Fruit fly (Drosophila melanogaster): ENCODE measurements around the gene Bhmt.

Gene Bhmt

DNA sequence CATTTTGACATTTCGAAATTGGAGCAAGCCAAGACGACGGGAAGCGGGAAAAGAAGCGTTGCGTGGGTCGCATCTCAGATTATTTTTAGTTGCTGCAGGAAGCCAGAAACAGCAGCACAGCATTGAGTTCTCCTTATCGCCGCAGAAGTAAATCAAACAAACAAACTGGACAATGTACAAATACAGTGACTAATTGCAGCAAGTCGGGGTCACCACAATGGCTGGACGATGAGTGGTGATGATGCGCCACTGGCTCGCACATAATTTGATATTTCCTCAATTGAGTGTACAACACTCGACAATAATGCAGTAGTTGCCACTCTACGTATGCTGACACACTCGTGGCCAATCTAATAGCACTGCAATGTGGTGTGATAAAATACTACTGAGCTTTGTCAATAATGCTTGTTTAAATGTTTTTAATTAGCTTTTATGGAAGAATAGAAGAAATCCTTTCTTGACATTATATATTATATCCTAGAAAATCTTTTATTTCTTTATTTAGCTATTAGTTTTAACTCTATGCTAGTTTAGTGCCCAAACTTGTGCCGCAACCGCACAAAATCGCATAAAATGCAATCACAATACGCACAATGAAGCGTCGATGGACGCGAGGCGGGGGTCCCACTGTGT lies 25.0 kb upstream of the Bhmt start:
- TF ChIP-seq CTCF (optimal IDR thresholded peaks at IDR 0.05) = no peak

DNA sequence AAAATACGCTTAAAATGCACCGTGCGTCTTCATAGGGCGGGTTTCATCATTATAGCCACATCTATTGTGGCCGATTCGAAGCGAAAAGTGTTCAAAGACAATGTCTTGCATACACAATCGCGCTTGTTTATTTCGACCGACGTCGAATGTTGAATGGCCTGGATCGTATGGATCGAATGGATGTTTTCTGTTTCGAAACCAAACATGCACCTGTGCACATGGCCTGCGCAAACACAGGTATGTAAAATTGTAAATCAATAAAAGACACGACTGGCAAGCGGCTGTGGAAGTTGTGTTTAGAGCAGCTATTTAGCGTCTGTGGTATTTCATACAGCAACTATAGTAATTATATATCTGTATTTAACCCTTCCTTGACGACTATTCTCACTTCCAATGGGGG lies 24.4 kb upstream of the Bhmt start:
- no peak for TF ChIP-seq CTCF (optimal IDR thresholded peaks at IDR 0.05)
- no peak for TF ChIP-seq CG8478 (optimal IDR thresholded peaks at IDR 0.05)

DNA sequence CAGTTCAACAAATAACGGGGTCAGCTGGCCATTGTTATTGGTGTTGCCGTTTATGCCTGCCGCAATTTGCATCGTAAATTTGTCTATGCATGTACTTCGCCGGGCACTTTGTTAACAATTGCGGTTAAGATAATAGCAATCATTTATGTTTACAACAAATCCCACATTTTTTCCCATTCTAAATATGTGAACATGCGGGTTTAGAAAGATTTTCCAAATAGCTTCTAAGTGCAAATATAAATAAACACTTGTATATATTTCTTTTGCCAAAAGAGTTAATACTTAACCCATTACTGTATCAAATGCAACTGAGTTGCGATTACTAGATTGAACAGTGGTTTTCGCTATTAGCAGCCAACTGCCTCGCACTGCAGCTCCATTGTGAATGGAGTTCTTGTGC lies 23.9 kb upstream of the Bhmt start:
- TF ChIP-seq CG8478 (optimal IDR thresholded peaks at IDR 0.05) (no peak), CTCF (optimal IDR thresholded peaks at IDR 0.05) (no peak)

DNA sequence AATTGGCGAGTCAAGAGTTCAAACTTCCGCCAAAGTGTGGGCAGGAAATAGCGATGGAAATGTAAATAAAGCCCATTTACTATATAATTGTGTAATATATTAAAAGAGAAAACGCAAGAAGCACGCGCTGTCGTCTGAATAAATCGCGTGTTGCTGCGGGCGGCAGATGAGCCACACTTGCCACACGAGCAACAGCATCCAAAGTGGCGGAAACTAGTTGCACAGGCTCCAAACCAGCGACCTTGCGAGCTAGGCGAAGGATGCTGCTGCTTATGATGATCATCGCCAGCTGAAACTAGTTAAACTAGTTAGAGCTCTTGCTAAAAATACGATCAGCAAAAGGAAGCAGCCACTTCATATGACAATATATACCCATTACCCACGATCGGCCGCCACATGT lies 22.3 kb upstream of the Bhmt start:
- TF ChIP-seq CTCF (optimal IDR thresholded peaks at IDR 0.05) (no peak), CG8478 (optimal IDR thresholded peaks at IDR 0.05) (no peak)

DNA sequence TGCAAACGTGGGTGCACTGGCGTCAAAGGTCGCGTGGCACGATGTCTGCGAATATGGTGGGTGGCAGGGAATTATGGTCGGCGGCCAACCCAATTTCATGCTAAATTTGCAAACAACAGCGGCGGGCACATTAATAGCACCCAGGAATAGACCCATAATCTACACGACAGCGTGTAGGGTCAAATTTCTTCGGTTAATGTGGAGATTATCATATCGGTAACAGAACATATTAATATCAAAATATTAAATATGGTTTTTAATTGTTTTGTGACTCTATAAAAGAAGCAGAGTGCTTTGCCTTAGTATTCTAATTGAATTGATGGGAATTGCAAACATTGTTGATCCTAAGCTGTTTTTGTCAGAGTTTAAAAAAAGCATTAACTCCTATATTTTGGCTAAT lies 21.8 kb upstream of the Bhmt start:
- TF ChIP-seq CG8478 (optimal IDR thresholded peaks at IDR 0.05) (no peak), CTCF (optimal IDR thresholded peaks at IDR 0.05) (no peak)

DNA sequence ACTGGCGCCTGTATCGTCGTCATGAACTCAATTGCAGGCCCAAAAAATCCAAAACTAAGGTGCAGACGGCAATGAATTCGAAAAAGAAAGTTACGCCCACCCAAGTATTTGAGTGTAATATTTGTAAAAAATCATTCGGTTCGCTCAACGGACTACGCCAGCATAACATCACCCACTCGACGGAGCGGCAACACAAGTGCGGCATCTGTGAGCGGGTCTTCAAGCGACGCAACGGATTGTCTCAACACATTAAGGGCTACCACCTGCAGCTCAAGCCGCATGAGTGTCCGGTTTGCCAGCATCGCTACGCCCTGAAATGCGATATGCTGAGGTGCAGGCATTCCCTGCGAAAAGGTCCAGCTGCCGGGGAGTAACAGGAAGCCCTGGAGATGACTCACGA lies 19.6 kb upstream of the Bhmt start:
- TF ChIP-seq CG8478 (optimal IDR thresholded peaks at IDR 0.05) (no peak), CTCF (optimal IDR thresholded peaks at IDR 0.05) (no peak)

DNA sequence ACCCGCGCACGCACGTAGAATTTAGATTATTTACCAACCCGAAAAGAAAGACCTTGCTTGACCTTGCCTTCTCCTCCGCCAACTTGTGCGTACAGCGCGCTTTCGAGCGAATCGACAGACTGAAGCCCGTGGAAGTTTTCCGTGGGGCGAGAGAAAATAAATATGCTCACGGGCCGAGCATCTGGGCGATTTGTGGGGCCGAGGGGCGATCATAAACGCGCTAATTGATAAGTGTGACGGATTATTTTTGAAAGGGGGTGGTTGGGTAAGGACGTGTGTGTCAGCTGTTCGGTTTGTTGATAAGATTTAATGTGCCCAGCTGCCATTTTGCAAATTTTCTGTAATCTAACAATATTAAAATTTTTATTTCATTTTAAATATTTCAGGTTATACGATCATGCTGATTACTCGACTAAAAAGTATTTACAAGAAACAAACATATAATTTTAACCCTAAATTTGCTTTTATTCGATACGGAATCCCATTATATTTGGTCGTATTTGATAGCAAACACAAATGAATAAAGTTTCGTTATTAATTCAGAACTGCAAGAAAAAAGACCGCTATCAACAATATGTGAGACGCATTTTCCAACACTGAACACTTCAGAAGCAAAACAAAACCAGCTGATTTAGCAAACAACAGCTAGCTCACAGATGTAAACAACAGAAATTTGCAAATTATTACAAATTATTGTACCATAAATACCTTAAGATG lies 17.1 kb upstream of the Bhmt start, which contains the start of the genes L2HGDH and CG10431:
Gene L2HGDH (minus strand): TSS at position 386 of the 717 bp plus-strand sequence.
Gene CG10431 (plus strand): TSS at position 648 of the 717 bp plus-strand sequence.
- TF ChIP-seq CG8478 (optimal IDR thresholded peaks at IDR 0.05) (no peak), CTCF (optimal IDR thresholded peaks at IDR 0.05) (no peak)

DNA sequence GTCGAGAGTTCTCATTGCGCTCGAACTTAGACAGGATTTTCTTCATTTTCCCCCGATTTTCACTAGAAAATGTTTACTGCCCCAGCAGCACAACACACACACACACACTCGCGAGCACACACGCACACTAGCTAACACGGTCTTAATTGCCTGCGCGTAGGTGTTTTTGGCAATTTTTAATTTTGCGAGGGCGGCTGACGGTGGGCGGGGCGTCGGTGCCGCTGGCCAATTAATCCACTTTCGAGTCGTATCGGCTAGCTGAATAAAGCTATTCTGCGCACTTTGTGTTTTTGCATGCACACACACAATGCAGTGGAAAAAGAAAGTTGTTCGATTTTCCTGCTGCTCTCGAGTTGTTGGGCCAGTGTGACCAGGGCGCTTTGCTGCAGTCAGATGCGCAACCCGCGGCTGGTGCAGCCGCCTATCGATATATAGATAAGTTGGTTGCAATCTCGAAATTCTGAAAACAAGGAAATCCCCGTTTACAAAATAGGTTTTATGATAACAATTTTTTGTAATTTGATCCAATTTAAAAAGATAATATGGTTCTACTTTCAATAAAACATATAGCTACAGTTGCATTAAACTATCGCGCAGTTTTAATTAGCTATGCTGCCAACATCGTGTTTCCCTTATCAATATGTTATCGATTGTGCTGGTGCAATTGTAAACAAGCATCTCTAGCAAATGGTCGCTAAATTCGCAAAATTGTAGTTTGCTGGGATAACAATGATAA lies 11.4 kb upstream of the Bhmt start, which contains the start of the genes Nak and Tango6:
Gene Nak (minus strand): TSS at position 375 of the 736 bp plus-strand sequence.
Gene Tango6 (plus strand): TSS at position 659 of the 736 bp plus-strand sequence.
- TF ChIP-seq CTCF (optimal IDR thresholded peaks at IDR 0.05) (no peak), CG8478 (optimal IDR thresholded peaks at IDR 0.05) (no peak)

DNA sequence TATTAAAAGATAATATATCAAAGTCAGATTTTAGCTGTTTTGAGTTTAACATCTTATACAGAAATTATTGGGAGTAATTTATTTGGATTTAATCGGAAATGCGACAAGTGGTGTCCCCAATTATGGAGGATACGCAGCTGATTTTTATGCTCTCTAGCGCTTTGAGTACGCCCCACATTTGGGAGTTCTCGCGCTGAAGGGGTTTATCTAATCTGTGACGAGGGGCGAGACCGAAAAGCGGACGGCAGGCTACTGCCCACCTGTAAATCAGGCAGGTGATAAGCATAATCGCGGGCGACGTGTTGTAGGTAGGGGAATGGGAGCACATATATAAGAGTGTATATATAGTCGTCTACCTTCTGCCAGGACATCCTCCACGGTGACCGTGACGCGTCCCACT lies 10.8 kb upstream of the Bhmt start:
- TF ChIP-seq CG8478 (optimal IDR thresholded peaks at IDR 0.05) (no peak), CTCF (optimal IDR thresholded peaks at IDR 0.05) (no peak)

DNA sequence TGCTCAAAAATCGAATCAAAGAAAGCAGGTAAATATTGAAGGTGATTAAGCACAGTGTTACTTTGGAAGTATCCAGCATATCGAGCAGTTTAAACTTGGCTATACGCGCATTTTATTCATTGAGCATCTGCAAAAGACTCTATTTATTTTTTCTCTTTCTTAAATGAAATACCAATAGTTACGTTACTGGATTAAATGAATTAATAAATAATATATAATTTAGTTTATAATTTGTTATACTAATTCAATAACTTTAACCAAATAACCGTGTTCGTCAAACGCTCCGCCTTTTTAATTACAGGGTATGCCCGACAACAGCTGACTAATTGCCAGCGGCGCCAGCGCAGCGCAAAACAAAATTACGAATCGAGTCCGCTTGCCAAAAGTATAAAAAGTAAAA lies 9.7 kb upstream of the Bhmt start:
- TF ChIP-seq CTCF (optimal IDR thresholded peaks at IDR 0.05) (no peak), CG8478 (optimal IDR thresholded peaks at IDR 0.05) (no peak)

DNA sequence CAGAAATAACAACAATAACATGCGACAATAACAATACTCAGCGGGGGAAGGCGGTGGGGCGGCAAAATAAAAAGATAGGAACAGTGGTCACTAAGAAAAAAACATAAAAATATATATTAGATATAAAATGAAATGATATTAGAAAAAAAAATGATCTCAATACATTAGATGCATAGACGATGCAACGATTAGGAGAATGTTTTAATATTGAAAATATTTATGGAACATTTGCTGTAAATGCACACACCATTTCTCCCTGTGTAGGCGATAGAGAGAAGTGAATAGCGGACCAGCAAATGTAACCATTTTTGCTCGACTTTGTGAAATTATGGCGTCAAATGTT lies 9.1 kb upstream of the Bhmt start:
- TF ChIP-seq CG8478 (optimal IDR thresholded peaks at IDR 0.05) (no peak), CTCF (optimal IDR thresholded peaks at IDR 0.05) (no peak)

DNA sequence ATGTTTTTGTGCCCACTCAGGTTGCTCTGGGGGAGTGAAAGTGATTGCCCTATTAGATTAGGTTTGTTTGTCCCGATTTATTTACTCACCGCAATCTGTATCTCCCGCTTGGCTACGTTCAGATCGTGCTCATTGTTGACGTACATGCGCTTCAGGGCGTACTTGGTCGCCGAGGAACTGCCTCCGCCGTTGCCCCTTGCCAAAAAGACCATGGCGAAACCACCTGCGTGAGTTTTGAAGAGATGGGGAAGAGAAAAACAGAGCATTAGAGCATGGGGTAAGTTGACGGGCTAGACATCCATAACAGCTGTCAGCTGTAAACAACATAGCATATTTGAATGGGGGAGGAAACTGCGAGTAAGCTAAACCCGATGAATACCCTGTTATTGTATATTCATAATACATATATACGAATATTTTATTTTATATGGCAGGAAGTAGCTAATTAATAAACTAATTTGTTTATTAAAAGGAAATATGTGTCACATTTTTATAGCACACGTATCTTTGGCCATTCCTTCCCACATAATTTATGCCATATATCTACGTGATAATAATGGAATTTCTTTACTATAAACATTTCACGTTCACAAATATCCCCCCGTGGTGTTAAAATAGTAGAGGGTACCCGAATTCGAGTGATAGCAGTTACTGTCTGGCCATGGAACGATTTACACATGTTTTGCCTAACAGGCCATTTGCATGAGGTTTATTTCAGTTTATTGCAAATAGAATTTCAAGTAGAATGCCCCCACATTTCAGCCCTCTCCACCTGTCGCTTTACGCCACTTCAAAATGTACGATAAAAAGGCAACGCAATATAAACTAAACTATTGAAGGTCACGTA lies 8.5 kb upstream of the Bhmt start:
- TF ChIP-seq CTCF (optimal IDR thresholded peaks at IDR 0.05) (no peak), CG8478 (optimal IDR thresholded peaks at IDR 0.05) (no peak)

DNA sequence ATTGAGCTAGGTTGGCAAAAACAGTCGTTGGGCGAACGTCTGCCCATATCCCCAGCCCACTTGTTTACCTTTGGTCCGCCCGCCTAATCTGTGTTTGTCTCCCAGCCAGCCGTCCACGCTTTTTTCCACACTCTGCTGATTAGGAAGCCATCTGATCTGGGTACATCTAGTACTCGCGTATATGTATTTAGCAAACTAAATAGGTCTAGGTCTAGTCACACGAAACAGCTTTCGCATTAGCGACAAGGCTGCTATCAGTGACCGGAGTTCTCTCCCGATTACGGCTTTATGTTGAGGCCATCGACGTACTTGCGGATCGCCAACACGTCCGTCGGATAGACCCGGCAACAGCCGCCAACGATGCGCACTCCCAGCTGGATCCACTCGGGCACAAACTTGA lies 1.4 kb downstream of the Bhmt start:
- no peak for TF ChIP-seq CG8478 (optimal IDR thresholded peaks at IDR 0.05)
- TF ChIP-seq CTCF (optimal IDR thresholded peaks at IDR 0.05) = no peak

DNA sequence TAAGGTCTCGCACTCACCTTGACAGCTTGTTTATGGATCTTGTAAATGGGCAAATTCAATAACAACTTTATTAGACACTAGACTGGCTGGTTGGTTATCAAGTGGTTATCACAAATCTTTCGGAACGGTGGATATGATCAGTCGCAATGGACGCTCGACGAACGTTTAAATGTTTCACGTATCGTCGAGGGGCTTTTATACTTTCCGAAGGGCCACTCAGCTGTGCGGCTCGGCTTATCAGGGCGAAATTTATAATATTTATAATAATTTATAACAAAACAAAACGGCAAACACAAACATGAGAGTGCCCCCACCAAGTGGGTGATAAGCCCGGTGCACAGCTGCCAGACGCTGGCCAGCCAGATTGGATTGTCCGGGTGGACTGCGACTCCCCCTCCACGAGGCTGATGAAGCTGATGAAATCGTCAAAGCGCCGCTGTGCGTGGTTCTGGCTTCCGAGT lies 2.8 kb downstream of the Bhmt start, which contains the start of gene CG10621:
Gene CG10621 (minus strand): TSS at position 177 of the 461 bp plus-strand sequence.
- TF ChIP-seq CG8478 (optimal IDR thresholded peaks at IDR 0.05) = no peak
- TF ChIP-seq CTCF (optimal IDR thresholded peaks at IDR 0.05) = no peak
